Fruit fly (Drosophila melanogaster) whole organism, pupa: ENCODE measurements around the gene SLIRP1.

Source experiments
- CG10348 ChIP-seq: fragments of 200-800 bp; sonication (Bioruptor generic); IDR thresholded peaks from 2 replicates; pipeline ENCODE4 v1.3.6; 2022; ENCODE audit warnings: missing biosample characterization, missing genetic modification characterization
- CG12605 ChIP-seq: fragments of 200-800 bp; sonication (Bioruptor generic); IDR thresholded peaks from 2 replicates; pipeline ENCODE4 v1.3.6; 2022; ENCODE audit warnings: missing biosample characterization, missing genetic modification characterization
- CG13204 ChIP-seq: fragments of 200-800 bp; sonication (Bioruptor generic); optimal IDR thresholded peaks from 2 replicates; lab custom pipeline; 2018; ENCODE audit warnings: missing biosample characterization, mild to moderate bottlenecking, missing genetic modification characterization, moderate library complexity
- CG14655 ChIP-seq: fragments of 200-800 bp; sonication (Bioruptor generic); optimal IDR thresholded peaks from 3 replicates; lab custom pipeline; 2017; ENCODE audit warnings: mild to moderate bottlenecking, missing biosample characterization, missing genetic modification reagents, missing genetic modification characterization
- CG15710 ChIP-seq: fragments of 200-800 bp; sonication (Bioruptor generic); optimal IDR thresholded peaks from 2 replicates; lab custom pipeline; 2018; ENCODE audit warnings: missing biosample characterization, mild to moderate bottlenecking, missing genetic modification characterization, moderate library complexity
- CG17806 ChIP-seq: fragments of 200-800 bp; sonication (Bioruptor generic); optimal IDR thresholded peaks from 2 replicates; lab custom pipeline; 2018; ENCODE audit warnings: missing biosample characterization, mild to moderate bottlenecking, missing genetic modification characterization, moderate library complexity
- CG32121 ChIP-seq: fragments of 200-800 bp; sonication (Bioruptor generic); IDR thresholded peaks from 2 replicates; pipeline ENCODE4 v1.3.6; 2022; ENCODE audit warnings: missing biosample characterization, missing genetic modification characterization
- CG34367 ChIP-seq: fragments of 200-800 bp; sonication (Bioruptor generic); optimal IDR thresholded peaks from 2 replicates; lab custom pipeline; 2018; ENCODE audit warnings: missing biosample characterization, mild to moderate bottlenecking, missing genetic modification characterization
- CG4496 ChIP-seq: fragments of 200-800 bp; sonication (Bioruptor generic); IDR thresholded peaks from 3 replicates; pipeline ENCODE4 v1.3.6; 2022; ENCODE audit warnings: missing biosample characterization, missing genetic modification characterization
- CG8159 ChIP-seq: fragments of 200-800 bp; sonication (Bioruptor generic); optimal IDR thresholded peaks from 3 replicates; lab custom pipeline; 2018; ENCODE audit warnings: missing biosample characterization, mild to moderate bottlenecking, missing genetic modification characterization, moderate library complexity
- CG8301 ChIP-seq: fragments of 200-800 bp; sonication (Bioruptor generic); optimal IDR thresholded peaks from 2 replicates; lab custom pipeline; 2018; ENCODE audit warnings: missing biosample characterization, mild to moderate bottlenecking, missing genetic modification characterization
- CG9948 ChIP-seq: fragments of 200-800 bp; sonication (Bioruptor generic); optimal IDR thresholded peaks from 2 replicates; lab custom pipeline; 2018; ENCODE audit warnings: missing biosample characterization, mild to moderate bottlenecking, missing genetic modification characterization, moderate library complexity
- D1 ChIP-seq: fragments of 200-800 bp; sonication (Bioruptor generic); optimal IDR thresholded peaks from 2 replicates; lab custom pipeline; 2018; ENCODE audit warnings: missing biosample characterization, mild to moderate bottlenecking, missing genetic modification characterization, moderate library complexity
- EcR ChIP-seq: fragments of 200-800 bp; sonication (Bioruptor generic); optimal IDR thresholded peaks from 3 replicates; lab custom pipeline; 2019; ENCODE audit warnings: missing biosample characterization, missing genetic modification characterization, mild to moderate bottlenecking, moderate library complexity, missing genetic modification reagents
- Ets98B ChIP-seq: fragments of 200-800 bp; sonication (Bioruptor generic); IDR thresholded peaks from 2 replicates; pipeline ENCODE4 v1.3.6; 2022; ENCODE audit warnings: missing biosample characterization, missing genetic modification characterization
- Pif1A ChIP-seq: fragments of 200-800 bp; sonication (Bioruptor generic); optimal IDR thresholded peaks from 3 replicates; lab custom pipeline; 2016; ENCODE audit warnings: missing biosample characterization, missing genetic modification characterization
- Pif1B ChIP-seq: fragments of 200-800 bp; sonication (Bioruptor generic); optimal IDR thresholded peaks from 3 replicates; lab custom pipeline; 2016; ENCODE audit warnings: missing biosample characterization, missing genetic modification characterization
- Snoo ChIP-seq: fragments of 200-800 bp; sonication (Bioruptor generic); optimal IDR thresholded peaks from 3 replicates; lab custom pipeline; 2017; ENCODE audit warnings: missing biosample characterization, mild to moderate bottlenecking, missing genetic modification characterization, inconsistent platforms
- fd96Ca ChIP-seq: fragments of 200-800 bp; sonication (Bioruptor generic); IDR thresholded peaks from 3 replicates; pipeline ENCODE4 v1.3.6; 2022; ENCODE audit warnings: missing biosample characterization, missing genetic modification characterization
- gl ChIP-seq: fragments of 200-800 bp; sonication (Bioruptor generic); optimal IDR thresholded peaks from 2 replicates; lab custom pipeline; 2018; ENCODE audit warnings: missing biosample characterization, mild to moderate bottlenecking, missing genetic modification characterization
- rn ChIP-seq: fragments of 200-800 bp; sonication (Bioruptor generic); IDR thresholded peaks from 2 replicates; pipeline ENCODE4 v1.3.6; 2022; ENCODE audit warnings: missing biosample characterization, missing genetic modification characterization

Gene SLIRP1

dm6 chrX:21365421-21365820, 46.3 kb upstream of the SLIRP1 start:
- no peak for TF ChIP-seq CG10348
- TF ChIP-seq CG9948 (tag; lab: Kevin White, UChicago): no peak
- TF ChIP-seq Pif1B (GFP tag; lab: Kevin White, UChicago): no peak
- no peak for TF ChIP-seq Snoo (tag; lab: Kevin White, UChicago)
- no peak for TF ChIP-seq CG15710 (tag; lab: Kevin White, UChicago)
- no peak for TF ChIP-seq CG17806 (tag; lab: Kevin White, UChicago)
- no peak for TF ChIP-seq CG8301 (tag; lab: Kevin White, UChicago)
- TF ChIP-seq CG4496 (GFP tag; lab: Robert Waterston, UW): no peak
- TF ChIP-seq CG12605: no peak
- no peak for TF ChIP-seq Ets98B (GFP tag; lab: Robert Waterston, UW)
- TF ChIP-seq Pif1A (GFP tag; lab: Kevin White, UChicago): no peak
- TF ChIP-seq CG34367 (tag; lab: Kevin White, UChicago): no peak
- TF ChIP-seq CG8159 (tag; lab: Kevin White, UChicago): no peak

dm6 chrX:21362878-21363277, 43.8 kb upstream of the SLIRP1 start, which contains the start of the genes bbx and waw:
TSS of gene bbx (plus strand) at chrX:21363028.
TSS of gene waw (plus strand) at chrX:21363028.
- no peak for TF ChIP-seq rn (GFP tag; lab: Robert Waterston, UW)
- no peak for TF ChIP-seq CG4496 (GFP tag; lab: Robert Waterston, UW)
- peak; percentile 12 for TF ChIP-seq Snoo (tag; lab: Kevin White, UChicago)
- peak; percentile 16 for TF ChIP-seq CG8159 (tag; lab: Kevin White, UChicago)
- peak; percentile 54 for TF ChIP-seq EcR (GFP tag; lab: Kevin White, UChicago)
- TF ChIP-seq CG9948 (tag; lab: Kevin White, UChicago): no peak
- no peak for TF ChIP-seq CG15710 (tag; lab: Kevin White, UChicago)
- no peak for TF ChIP-seq CG34367 (tag; lab: Kevin White, UChicago)

- TF ChIP-seq CG8301 (tag; lab: Kevin White, UChicago) (no peak), fd96Ca (GFP tag; lab: Robert Waterston, UW) (no peak), gl (tag; lab: Kevin White, UChicago) (no peak), CG32121 (GFP tag; lab: Robert Waterston, UW) (no peak), EcR (GFP tag; lab: Kevin White, UChicago) (peak; percentile 55), CG17806 (tag; lab: Kevin White, UChicago) (no peak), CG14655 (GFP tag; lab: Kevin White, UChicago) (no peak), CG8159 (tag; lab: Kevin White, UChicago) (no peak), Pif1B (GFP tag; lab: Kevin White, UChicago) (no peak), CG12605 (no peak), CG13204 (GFP tag; lab: Kevin White, UChicago) (no peak), CG34367 (tag; lab: Kevin White, UChicago) (no peak), CG4496 (GFP tag; lab: Robert Waterston, UW) (0 out of 3 replicates have a peak, but pooled peaks have one; percentile 19)
These were observed 38.9 kb upstream of the SLIRP1 start, which contains the start of gene Septin1 for dm6 chrX:21357810-21358671. TSS of gene Septin1 (plus strand) at chrX:21358286.

DNA sequence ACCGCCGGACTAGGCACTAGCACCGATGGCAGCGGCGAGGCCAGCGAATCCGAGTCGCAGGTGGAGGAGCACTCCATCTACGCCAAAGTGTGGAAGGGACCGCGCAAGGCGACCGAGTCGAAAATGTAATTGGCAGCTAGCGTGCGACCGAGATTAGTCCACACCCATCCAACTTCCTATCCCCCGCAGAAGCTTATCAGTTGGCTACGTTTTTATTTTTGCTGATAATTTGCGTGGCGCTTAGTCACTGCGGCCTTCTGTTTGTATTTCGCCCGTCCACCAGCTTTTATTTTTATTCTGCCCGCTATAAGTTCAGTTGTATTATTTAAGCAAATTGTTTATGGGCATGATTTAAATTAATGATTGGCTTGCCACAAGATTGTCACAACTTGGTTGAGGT, 34.4 kb upstream of the SLIRP1 start:
- no peak for TF ChIP-seq rn (GFP tag; lab: Robert Waterston, UW)
- TF ChIP-seq CG34367 (tag; lab: Kevin White, UChicago): no peak
- TF ChIP-seq gl (tag; lab: Kevin White, UChicago): no peak
- no peak for TF ChIP-seq Snoo (tag; lab: Kevin White, UChicago)
- no peak for TF ChIP-seq Pif1A (GFP tag; lab: Kevin White, UChicago)
- no peak for TF ChIP-seq CG10348
- TF ChIP-seq EcR (GFP tag; lab: Kevin White, UChicago): no peak
- no peak for TF ChIP-seq CG32121 (GFP tag; lab: Robert Waterston, UW)
- no peak for TF ChIP-seq CG14655 (GFP tag; lab: Kevin White, UChicago)
- TF ChIP-seq Ets98B (GFP tag; lab: Robert Waterston, UW): no peak
- TF ChIP-seq CG4496 (GFP tag; lab: Robert Waterston, UW): no peak
- TF ChIP-seq CG9948 (tag; lab: Kevin White, UChicago): no peak
- no peak for TF ChIP-seq D1 (tag; lab: Kevin White, UChicago)

DNA sequence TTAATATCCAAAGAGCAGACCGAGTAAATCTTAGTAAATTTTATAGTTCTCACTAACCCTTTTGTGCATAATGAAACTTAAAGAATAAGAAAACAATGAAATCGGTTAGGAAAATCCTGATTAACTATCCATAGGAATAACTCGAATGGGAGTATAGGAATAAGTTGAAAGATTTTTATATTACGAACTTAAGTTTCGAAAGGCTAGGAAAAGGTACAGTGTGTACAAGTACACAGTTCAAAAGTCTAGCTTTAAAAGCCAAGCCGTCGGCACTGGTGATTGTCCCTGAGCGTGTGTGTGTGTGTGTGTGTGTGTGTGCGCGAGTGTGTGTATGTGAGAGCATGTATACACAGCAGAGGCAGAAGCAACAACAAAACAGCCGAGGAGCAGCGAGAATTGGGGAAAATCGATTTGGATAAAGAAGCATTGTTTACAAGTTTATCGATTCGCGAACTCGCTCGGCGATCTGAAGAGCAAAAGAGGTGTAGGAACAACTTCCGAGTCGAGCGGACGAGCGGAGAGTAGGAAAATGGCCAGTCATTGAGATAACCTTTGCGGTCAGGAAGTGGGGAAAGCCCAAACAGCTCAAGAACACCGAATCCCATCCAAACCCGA, 32.2 kb upstream of the SLIRP1 start:
- TF ChIP-seq CG14655 (GFP tag; lab: Kevin White, UChicago) (no peak), D1 (tag; lab: Kevin White, UChicago) (no peak), CG9948 (tag; lab: Kevin White, UChicago) (no peak), CG34367 (tag; lab: Kevin White, UChicago) (no peak), CG8159 (tag; lab: Kevin White, UChicago) (no peak), CG4496 (GFP tag; lab: Robert Waterston, UW) (no peak), CG17806 (tag; lab: Kevin White, UChicago) (no peak), CG10348 (no peak), CG13204 (GFP tag; lab: Kevin White, UChicago) (no peak), Ets98B (GFP tag; lab: Robert Waterston, UW) (no peak), rn (GFP tag; lab: Robert Waterston, UW) (no peak)
